Worm (Caenorhabditis elegans) whole organism, L2 larva: ENCODE data around the gene M28.9.

Experiments used
- blmp-1 ChIP-seq: sonication (generic microtip); optimal IDR thresholded peaks from 2 replicates; lab custom pipeline; 2017; ENCODE audit warnings: missing genetic modification characterization, mild to moderate bottlenecking, missing compliant biosample characterization, antibody characterized with exemption, moderate library complexity; ENCODE audit not compliant: insufficient read depth
- egl-27 ChIP-seq: sonication (generic microtip); optimal IDR thresholded peaks from 3 replicates; lab custom pipeline; 2017; ENCODE audit warnings: missing biosample characterization, missing genetic modification reagents, missing genetic modification characterization
- lin-13 ChIP-seq: fragments of 150-350 bp; optimal IDR thresholded peaks from 2 replicates; lab custom pipeline; 2014; ENCODE audit warnings: missing biosample characterization, missing genetic modification reagents, missing genetic modification characterization
- nhr-10 ChIP-seq: sonication (generic microtip); optimal IDR thresholded peaks from 2 replicates; lab custom pipeline; 2017; ENCODE audit warnings: missing biosample characterization, missing genetic modification characterization
- nhr-11 ChIP-seq: fragments of 150-350 bp; optimal IDR thresholded peaks from 2 replicates; lab custom pipeline; 2014; ENCODE audit warnings: missing biosample characterization, missing genetic modification characterization
- nhr-23 ChIP-seq: fragments of 150-350 bp; optimal IDR thresholded peaks from 2 replicates; lab custom pipeline; 2014; ENCODE audit warnings: missing biosample characterization, missing genetic modification reagents, missing genetic modification characterization
- nhr-237 ChIP-seq: fragments of 150-350 bp; optimal IDR thresholded peaks from 2 replicates; lab custom pipeline; 2014; ENCODE audit warnings: missing biosample characterization, missing genetic modification characterization
- skn-1 ChIP-seq: sonication (generic microtip); optimal IDR thresholded peaks from 2 replicates; lab custom pipeline; 2017; ENCODE audit warnings: missing biosample characterization, missing genetic modification characterization
- sma-9 ChIP-seq, 2 experiments: fragments of 150-350 bp in 1 of 2; sonication (generic microtip) in 1 of 2; optimal IDR thresholded peaks; 2 replicates each; lab custom pipeline; 2014 to 2016; ENCODE audit warnings: missing genetic modification characterization in 2 of 2, mild to moderate bottlenecking in 1 of 2, missing biosample characterization in 1 of 2, missing compliant biosample characterization in 1 of 2, missing genetic modification reagents in 1 of 2, moderate library complexity in 1 of 2
- ztf-1 ChIP-seq: fragments of 200-800 bp; sonication (Bioruptor generic); conservative IDR thresholded peaks from 2 replicates; pipeline ENCODE4 v1.3.6; 2022; ENCODE audit warnings: missing genetic modification characterization, missing compliant biosample characterization

- TF ChIP-seq skn-1 (tag; lab: Kevin White, UChicago) (no peak), nhr-23 (no peak), nhr-11 (no peak), nhr-237 (no peak), sma-9 (GFP tag; optimal IDR thresholded peaks at IDR 0.05; lab: Kevin White, UChicago) (no peak), sma-9 (tag; optimal IDR thresholded peaks at IDR 0.05; lab: Kevin White, UChicago) (no peak), ztf-1 (GFP tag; lab: Robert Waterston, UW) (no peak), egl-27 (no peak), lin-13 (GFP tag; lab: Kevin White, UChicago) (no peak), nhr-10 (tag; lab: Kevin White, UChicago) (no peak), blmp-1 (no peak)
These were observed 30.4 kb upstream of the M28.9 start for ce11 chrII:10608821-10609220.
